Fruit fly (Drosophila melanogaster): ENCODE measurements around the gene CG1636.

The CG1636 gene

dm6 chrX:8254739-8255326, 18.4 kb upstream of the CG1636 start (continued):
- TF ChIP-seq CG15601 (tag; optimal IDR thresholded peaks at IDR 0.05) = no peak
- TF ChIP-seq mirr (GFP tag; optimal IDR thresholded peaks at IDR 0.05) = no peak
- TF ChIP-seq cwo (GFP tag; optimal IDR thresholded peaks at IDR 0.05) = no peak
- TF ChIP-seq Six4 (GFP tag; optimal IDR thresholded peaks at IDR 0.05) = no peak
- TF ChIP-seq CG31365 (tag; optimal IDR thresholded peaks at IDR 0.05) = no peak
- no peak for TF ChIP-seq CG11695 (GFP tag; IDR thresholded peaks at IDR 0.05)
- 0 out of 2 replicates have a peak, but pooled peaks have one; percentile 6 for TF ChIP-seq CG4360 (GFP tag; IDR thresholded peaks at IDR 0.05)
- TF ChIP-seq CG18619 (GFP tag; optimal IDR thresholded peaks at IDR 0.05) = no peak
- TF ChIP-seq CG6765 (GFP tag; optimal IDR thresholded peaks at IDR 0.05) = no peak
- TF ChIP-seq dm (GFP tag; optimal IDR thresholded peaks at IDR 0.05) = no peak
- TF ChIP-seq peb (GFP tag; IDR thresholded peaks at IDR 0.05) = no peak
- TF ChIP-seq ham (GFP tag; IDR thresholded peaks at IDR 0.05) = no peak
- no peak for TF ChIP-seq CG12942 (GFP tag; optimal IDR thresholded peaks at IDR 0.05)
- TF ChIP-seq Bgb (GFP tag; IDR thresholded peaks at IDR 0.05; ENCODE audit: partially characterized antibody) = no peak
- TF ChIP-seq CG2116 (GFP tag; optimal IDR thresholded peaks at IDR 0.05) = no peak
- no peak for TF ChIP-seq slou (GFP tag; optimal IDR thresholded peaks at IDR 0.05)
- TF ChIP-seq ttk (GFP tag; IDR thresholded peaks at IDR 0.05) = no peak
- TF ChIP-seq CG4424 (GFP tag; optimal IDR thresholded peaks at IDR 0.05) = no peak
- TF ChIP-seq Bdp1 (GFP tag; optimal IDR thresholded peaks at IDR 0.05) = no peak
- TF ChIP-seq pros (GFP tag; optimal IDR thresholded peaks at IDR 0.05) = no peak
- no peak for TF ChIP-seq NFAT (GFP tag; IDR thresholded peaks at IDR 0.05)
- no peak for TF ChIP-seq CG10321 (GFP tag; IDR thresholded peaks at IDR 0.05)
- no peak for TF ChIP-seq Hr78 (GFP tag; optimal IDR thresholded peaks at IDR 0.05)
- no peak for TF ChIP-seq CG12155 (GFP tag; optimal IDR thresholded peaks at IDR 0.05)
- 0 out of 2 replicates have a peak, but pooled peaks have one; percentile 31 for TF ChIP-seq seq (GFP tag; IDR thresholded peaks at IDR 0.05)
- TF ChIP-seq odd (GFP tag; optimal IDR thresholded peaks at IDR 0.05) = no peak
- no peak for TF ChIP-seq amos (GFP tag; IDR thresholded peaks at IDR 0.05; ENCODE audit: partially characterized antibody)
- TF ChIP-seq Stat92E (GFP tag; optimal IDR thresholded peaks at IDR 0.05) = no peak
- TF ChIP-seq GATAe (GFP tag; conservative IDR thresholded peaks at IDR 0.05) = no peak
- no peak for TF ChIP-seq CG12659 (GFP tag; optimal IDR thresholded peaks at IDR 0.05)
- TF ChIP-seq Dp (GFP tag; optimal IDR thresholded peaks at IDR 0.05) = no peak
- no peak for TF ChIP-seq CG2202 (tag; optimal IDR thresholded peaks at IDR 0.05)
- no peak for TF ChIP-seq CrebB (tag; optimal IDR thresholded peaks at IDR 0.05)
- TF ChIP-seq CG11560 (tag; IDR thresholded peaks at IDR 0.05) = no peak
- no peak for TF ChIP-seq Xbp1 (GFP tag; optimal IDR thresholded peaks at IDR 0.05)
- TF ChIP-seq grn (GFP tag; optimal IDR thresholded peaks at IDR 0.05) = no peak
- TF ChIP-seq sug (tag; optimal IDR thresholded peaks at IDR 0.05) = no peak
- TF ChIP-seq Atf3 (GFP tag; optimal IDR thresholded peaks at IDR 0.05) = no peak
- TF ChIP-seq nerfin-2 (GFP tag; IDR thresholded peaks at IDR 0.05; ENCODE audit: partially characterized antibody) = no peak
- no peak for TF ChIP-seq CG4820 (GFP tag; optimal IDR thresholded peaks at IDR 0.05)
- TF ChIP-seq CG10209 (GFP tag; optimal IDR thresholded peaks at IDR 0.05) = no peak
- no peak for TF ChIP-seq Nf-YC (tag; optimal IDR thresholded peaks at IDR 0.05)
- no peak for TF ChIP-seq Asciz (GFP tag; optimal IDR thresholded peaks at IDR 0.05)
- TF ChIP-seq CG17568 (GFP tag; optimal IDR thresholded peaks at IDR 0.05) = no peak
- TF ChIP-seq CG17359 (tag; optimal IDR thresholded peaks at IDR 0.05) = peak; percentile 30
- no peak for TF ChIP-seq CG7963 (GFP tag; IDR thresholded peaks at IDR 0.05; ENCODE audit: partially characterized antibody)
- TF ChIP-seq Dip3 (GFP tag; optimal IDR thresholded peaks at IDR 0.05) = no peak
- no peak for TF ChIP-seq dimm (GFP tag; IDR thresholded peaks at IDR 0.05)
- no peak for TF ChIP-seq slp2 (GFP tag; optimal IDR thresholded peaks at IDR 0.05)
- no peak for TF ChIP-seq Chrac-16 (GFP tag; optimal IDR thresholded peaks at IDR 0.05)
